Worm (Caenorhabditis elegans): ENCODE measurements around the gene rol-3.

The rol-3 gene

ce11 chrV:8278830-8279229 lies 40.6 kb upstream of the rol-3 start, which contains the start of gene str-136:
Gene str-136, minus strand, starts transcription at chrV:8278930.
- no peak for TF ChIP-seq nhr-11 (tag; optimal IDR thresholded peaks at IDR 0.05)

ce11 chrV:8271995-8272394 lies 33.8 kb upstream of the rol-3 start, which contains the start of gene asp-5:
Gene asp-5, plus strand, starts transcription at chrV:8272385.
- no peak for TF ChIP-seq nhr-12 (tag; optimal IDR thresholded peaks at IDR 0.05)
- peak; percentile 89 for TF ChIP-seq elt-2 (tag; optimal IDR thresholded peaks at IDR 0.05)
- peak; percentile 87 for TF ChIP-seq pqm-1 (tag; optimal IDR thresholded peaks at IDR 0.05)
- no peak for TF ChIP-seq elt-3 (tag; optimal IDR thresholded peaks at IDR 0.05)
- TF ChIP-seq egl-5 (tag; optimal IDR thresholded peaks at IDR 0.05): no peak
- TF ChIP-seq fos-1 (tag; optimal IDR thresholded peaks at IDR 0.05): no peak

- TF ChIP-seq unc-62 (GFP tag; optimal IDR thresholded peaks at IDR 0.05) (no peak), fkh-2 (tag; optimal IDR thresholded peaks at IDR 0.05) (no peak), ama-1 (optimal IDR thresholded peaks at IDR 0.05) (no peak), elt-3 (tag; optimal IDR thresholded peaks at IDR 0.05) (no peak), sea-2 (GFP tag; optimal IDR thresholded peaks at IDR 0.05) (no peak), nhr-237 (tag; optimal IDR thresholded peaks at IDR 0.05) (no peak), ceh-16 (tag; optimal IDR thresholded peaks at IDR 0.05) (no peak), nhr-28 (tag; optimal IDR thresholded peaks at IDR 0.05) (no peak), snpc-4 (tag; optimal IDR thresholded peaks at IDR 0.05) (no peak)
Observed at ce11 chrV:8271395-8271794, 33.2 kb upstream of the rol-3 start.

ce11 chrV:8269878-8270277 lies 31.7 kb upstream of the rol-3 start:
- TF ChIP-seq tbx-2 (tag; optimal IDR thresholded peaks at IDR 0.05) (no peak), ztf-11 (tag; optimal IDR thresholded peaks at IDR 0.05) (no peak), lsy-12 (tag; optimal IDR thresholded peaks at IDR 0.05) (no peak), pha-4 (tag; optimal IDR thresholded peaks at IDR 0.05) (peak; percentile 57), jun-1 (tag; optimal IDR thresholded peaks at IDR 0.05) (peak; percentile 24), elt-2 (tag; optimal IDR thresholded peaks at IDR 0.05) (peak; percentile 85), pqm-1 (tag; optimal IDR thresholded peaks at IDR 0.05) (peak; percentile 75), R02D3.7 (tag; optimal IDR thresholded peaks at IDR 0.05) (no peak), hmg-11 (tag; optimal IDR thresholded peaks at IDR 0.05) (no peak), nhr-76 (tag; optimal IDR thresholded peaks at IDR 0.05) (no peak), daf-12 (tag; optimal IDR thresholded peaks at IDR 0.05) (no peak), nhr-43 (tag; optimal IDR thresholded peaks at IDR 0.05; ENCODE audit: poor library complexity, severe bottlenecking) (no peak), ceh-82 (tag; optimal IDR thresholded peaks at IDR 0.05) (no peak), ZK546.5 (tag; optimal IDR thresholded peaks at IDR 0.05) (no peak), lin-15B (tag; optimal IDR thresholded peaks at IDR 0.05) (no peak)

DNA sequence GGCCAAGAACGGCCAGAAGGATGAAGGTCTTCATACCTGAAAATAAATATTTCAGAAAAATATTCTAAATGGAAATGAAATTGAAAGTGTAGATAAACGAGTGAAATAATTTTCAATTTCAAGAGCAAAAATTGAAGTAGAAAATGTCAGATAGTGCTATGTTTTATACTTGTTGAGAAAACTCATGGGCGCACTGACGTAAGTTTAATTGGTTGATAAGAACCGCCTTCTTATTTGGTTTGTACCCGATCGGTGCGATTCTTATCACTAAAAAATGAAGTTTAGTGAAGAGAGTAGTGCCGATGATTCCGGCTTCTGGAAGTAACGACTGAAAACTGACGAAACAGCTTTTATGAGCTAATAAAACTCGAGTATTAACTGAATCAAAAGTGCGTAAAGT lies 30.7 kb upstream of the rol-3 start, which contains the start of the genes asp-6 and asp-12:
asp-6 (minus strand) TSS at position 36 of the 400 bp plus-strand sequence.
asp-12 (plus strand) TSS at position 309 of the 400 bp plus-strand sequence.
- TF ChIP-seq pqm-1 (tag; optimal IDR thresholded peaks at IDR 0.05) (peak; percentile 80), pha-4 (tag; optimal IDR thresholded peaks at IDR 0.05) (peak; percentile 38), elt-2 (tag; optimal IDR thresholded peaks at IDR 0.05) (peak; percentile 92), fos-1 (tag; optimal IDR thresholded peaks at IDR 0.05) (peak; percentile 3), jun-1 (tag; optimal IDR thresholded peaks at IDR 0.05) (peak; percentile 26), elt-3 (tag; optimal IDR thresholded peaks at IDR 0.05) (no peak)

DNA sequence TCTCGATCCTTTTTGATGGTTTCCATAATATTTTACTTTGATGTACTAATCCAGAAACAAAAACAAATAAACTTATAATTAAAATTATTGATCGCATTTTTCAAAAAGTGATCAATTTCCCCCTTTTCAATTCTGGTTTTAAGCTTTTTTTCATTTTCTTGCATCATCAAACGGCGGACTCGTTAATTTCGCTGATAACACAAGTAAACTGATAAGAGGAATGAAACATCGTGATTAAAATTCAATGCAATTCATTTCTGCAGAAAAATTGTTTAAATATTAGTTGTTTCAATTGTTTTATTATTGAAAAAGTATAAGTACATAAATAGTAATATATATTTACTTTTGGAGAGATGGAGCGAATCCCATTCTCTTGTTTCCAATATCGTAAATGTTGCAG lies 29.1 kb upstream of the rol-3 start:
- peak; percentile 5 for TF ChIP-seq skn-1 (tag; optimal IDR thresholded peaks at IDR 0.05)
- peak; percentile 96 for TF ChIP-seq elt-2 (tag; optimal IDR thresholded peaks at IDR 0.05)
- TF ChIP-seq pqm-1 (tag; optimal IDR thresholded peaks at IDR 0.05): peak; percentile 91
- TF ChIP-seq nhr-76 (tag; optimal IDR thresholded peaks at IDR 0.05): no peak
- no peak for TF ChIP-seq fkh-2 (tag; optimal IDR thresholded peaks at IDR 0.05)
- peak; percentile 43 for TF ChIP-seq jun-1 (tag; optimal IDR thresholded peaks at IDR 0.05)
- TF ChIP-seq nhr-77 (tag; optimal IDR thresholded peaks at IDR 0.05): peak; percentile 55

DNA sequence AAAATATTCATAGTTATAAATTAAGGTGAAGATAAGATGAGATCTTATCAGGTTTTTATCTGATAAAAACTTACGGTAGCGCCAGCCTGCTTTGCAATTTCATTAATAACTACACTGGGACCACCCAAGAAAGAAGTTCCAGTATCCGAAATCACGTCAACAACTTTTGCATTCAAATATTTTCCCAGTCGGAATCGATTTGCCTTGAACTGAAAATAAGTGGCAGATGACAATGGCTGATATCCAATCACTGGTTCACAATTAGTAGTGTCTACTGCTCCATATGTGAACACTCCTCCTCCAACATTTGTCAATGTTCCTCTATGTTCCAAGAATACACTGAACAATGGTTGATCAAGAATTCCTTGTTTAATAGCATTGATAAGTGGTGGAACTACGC lies 28.0 kb upstream of the rol-3 start, which contains the start of gene F21F8.5:
F21F8.5 (minus strand) TSS at position 101 of the 400 bp plus-strand sequence.
- TF ChIP-seq nhr-12 (tag; optimal IDR thresholded peaks at IDR 0.05) (no peak), jun-1 (tag; optimal IDR thresholded peaks at IDR 0.05) (no peak), mml-1 (tag; optimal IDR thresholded peaks at IDR 0.05) (no peak), nfya-1 (tag; optimal IDR thresholded peaks at IDR 0.05; ENCODE audit: insufficient read depth) (no peak), sea-2 (GFP tag; optimal IDR thresholded peaks at IDR 0.05) (no peak)

Data from whole organism, L3 larva.